Worm (Caenorhabditis elegans) whole organism, mixed stage, embryonic: ENCODE data around the gene F09B12.3.

ENCODE experiments used
- M03D4.4 ChIP-seq: sonication (generic microtip); optimal IDR thresholded peaks from 2 replicates; lab custom pipeline; 2017; ENCODE audit warnings: mild to moderate bottlenecking, missing genetic modification characterization, missing compliant biosample characterization
- bed-3 ChIP-seq: fragments of 200-800 bp; sonication (Bioruptor generic); optimal IDR thresholded peaks from 3 replicates; lab custom pipeline; 2018; ENCODE audit warnings: mild to moderate bottlenecking, missing genetic modification characterization, moderate library complexity, missing compliant biosample characterization
- blmp-1 ChIP-seq: fragments of 150-350 bp; optimal IDR thresholded peaks from 2 replicates; lab custom pipeline; 2014; ENCODE audit warnings: missing biosample characterization, missing genetic modification characterization
- ceh-39 ChIP-seq: fragments of 150-350 bp; optimal IDR thresholded peaks from 2 replicates; lab custom pipeline; 2014; ENCODE audit warnings: missing biosample characterization, missing genetic modification characterization
- ceh-83 ChIP-seq: fragments of 200-800 bp; sonication (Bioruptor generic); optimal IDR thresholded peaks from 2 replicates; lab custom pipeline; 2018; ENCODE audit warnings: mild to moderate bottlenecking, missing genetic modification characterization, missing compliant biosample characterization
- ces-1 ChIP-seq: fragments of 150-350 bp; optimal IDR thresholded peaks from 2 replicates; lab custom pipeline; 2014; ENCODE audit warnings: missing biosample characterization, missing genetic modification reagents, missing genetic modification characterization
- cnd-1 ChIP-seq: fragments of 200-800 bp; sonication (Bioruptor generic); optimal IDR thresholded peaks from 2 replicates; lab custom pipeline; 2018; ENCODE audit warnings: mild to moderate bottlenecking, missing genetic modification characterization, missing compliant biosample characterization
- drap-1 ChIP-seq: fragments of 200-800 bp; sonication (Bioruptor generic); optimal IDR thresholded peaks from 3 replicates; lab custom pipeline; 2018; ENCODE audit warnings: mild to moderate bottlenecking, missing genetic modification characterization, missing compliant biosample characterization
- elt-3 ChIP-seq: fragments of 150-350 bp; optimal IDR thresholded peaks from 2 replicates; lab custom pipeline; 2014; ENCODE audit warnings: missing biosample characterization, missing genetic modification characterization
- flh-1 ChIP-seq: fragments of 200-800 bp; sonication (Bioruptor generic); optimal IDR thresholded peaks from 2 replicates; lab custom pipeline; 2018; ENCODE audit warnings: mild to moderate bottlenecking, missing genetic modification characterization, moderate library complexity, missing compliant biosample characterization
- hlh-1 ChIP-seq: fragments of 150-350 bp; optimal IDR thresholded peaks from 2 replicates; lab custom pipeline; 2014; ENCODE audit warnings: missing biosample characterization, missing genetic modification reagents, missing genetic modification characterization
- lin-13 ChIP-seq: fragments of 150-350 bp; optimal IDR thresholded peaks from 2 replicates; lab custom pipeline; 2014; ENCODE audit warnings: missing biosample characterization, missing genetic modification characterization
- lin-32 ChIP-seq: fragments of 200-800 bp; sonication (Bioruptor generic); optimal IDR thresholded peaks from 2 replicates; lab custom pipeline; 2018; ENCODE audit warnings: mild to moderate bottlenecking, missing genetic modification characterization, missing compliant biosample characterization
- lsy-2 ChIP-seq: fragments of 150-350 bp; optimal IDR thresholded peaks from 2 replicates; lab custom pipeline; 2014; ENCODE audit warnings: missing biosample characterization, missing genetic modification characterization
- mep-1 ChIP-seq: fragments of 150-350 bp; optimal IDR thresholded peaks from 2 replicates; lab custom pipeline; 2017; ENCODE audit warnings: missing biosample characterization, missing genetic modification reagents, missing genetic modification characterization, inconsistent platforms
- mls-2 ChIP-seq: sonication (generic microtip); optimal IDR thresholded peaks from 2 replicates; lab custom pipeline; 2016; ENCODE audit warnings: mild to moderate bottlenecking, missing genetic modification characterization, moderate library complexity, missing compliant biosample characterization
- nhr-12 ChIP-seq: fragments of 150-350 bp; optimal IDR thresholded peaks from 2 replicates; lab custom pipeline; 2014; ENCODE audit warnings: missing biosample characterization, missing genetic modification characterization
- nhr-2 ChIP-seq: fragments of 150-350 bp; optimal IDR thresholded peaks from 2 replicates; lab custom pipeline; 2014; ENCODE audit warnings: missing biosample characterization, missing genetic modification characterization
- nhr-237 ChIP-seq: fragments of 150-350 bp; optimal IDR thresholded peaks from 2 replicates; lab custom pipeline; 2014; ENCODE audit warnings: missing biosample characterization, missing genetic modification characterization
- nhr-28 ChIP-seq: fragments of 150-350 bp; optimal IDR thresholded peaks from 2 replicates; lab custom pipeline; 2014; ENCODE audit warnings: missing biosample characterization, missing genetic modification characterization
- pha-4 ChIP-seq: fragments of 150-350 bp; optimal IDR thresholded peaks from 2 replicates; lab custom pipeline; 2018; ENCODE audit warnings: missing biosample characterization, missing genetic modification reagents, missing genetic modification characterization
- sem-2 ChIP-seq: fragments of 200-800 bp; sonication (Bioruptor generic); optimal IDR thresholded peaks from 2 replicates; lab custom pipeline; 2018; ENCODE audit warnings: mild to moderate bottlenecking, missing genetic modification characterization, missing compliant biosample characterization
- snpc-4 ChIP-seq: fragments of 150-350 bp; optimal IDR thresholded peaks from 2 replicates; lab custom pipeline; 2014; ENCODE audit warnings: missing biosample characterization, missing genetic modification characterization
- sptf-1 ChIP-seq: sonication (generic microtip); optimal IDR thresholded peaks from 2 replicates; lab custom pipeline; 2017; ENCODE audit warnings: mild to moderate bottlenecking, missing genetic modification characterization, moderate library complexity, missing compliant biosample characterization
- tbx-8 ChIP-seq: fragments of 200-800 bp; sonication (Bioruptor generic); optimal IDR thresholded peaks from 2 replicates; lab custom pipeline; 2018; ENCODE audit warnings: mild to moderate bottlenecking, missing genetic modification characterization, moderate library complexity, missing compliant biosample characterization
- unc-120 ChIP-seq: sonication (generic microtip); optimal IDR thresholded peaks from 2 replicates; lab custom pipeline; 2017; ENCODE audit warnings: missing genetic modification characterization, missing compliant biosample characterization; ENCODE audit not compliant: poor library complexity, severe bottlenecking
- unc-39 ChIP-seq: fragments of 150-350 bp; optimal IDR thresholded peaks from 2 replicates; lab custom pipeline; 2014; ENCODE audit warnings: missing biosample characterization, missing genetic modification characterization
- zip-8 ChIP-seq: fragments of 150-350 bp; optimal IDR thresholded peaks from 2 replicates; lab custom pipeline; 2014; ENCODE audit warnings: missing biosample characterization, missing genetic modification characterization
- ztf-11 ChIP-seq: fragments of 150-350 bp; optimal IDR thresholded peaks from 2 replicates; lab custom pipeline; 2014; ENCODE audit warnings: missing biosample characterization, missing genetic modification characterization

The F09B12.3 gene

DNA sequence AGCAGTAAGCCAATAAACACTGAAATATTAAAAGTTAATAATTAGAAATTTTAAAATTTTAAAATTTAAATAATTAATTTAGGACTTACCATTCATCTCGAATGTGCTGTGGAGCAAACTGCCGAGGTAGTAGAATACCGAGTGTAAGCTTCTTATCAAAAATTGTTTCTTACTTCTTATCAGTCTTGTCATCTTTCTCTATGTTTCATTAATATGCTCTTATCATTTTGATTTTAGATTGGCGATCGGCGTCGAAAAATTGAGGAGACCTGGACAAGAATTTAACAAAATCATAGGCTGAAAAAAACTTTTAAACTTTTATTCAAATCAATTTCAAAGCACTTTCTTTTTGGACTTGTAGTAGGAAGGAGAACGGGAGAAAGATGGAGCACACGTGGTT, at the start of gene F09B12.3:
F09B12.3 (minus strand) TSS at position 192 of the 400 bp plus-strand sequence.
- no peak for TF ChIP-seq lsy-2 (tag; lab: Kevin White, UChicago)
- TF ChIP-seq elt-3, result no peak
- TF ChIP-seq lin-13 (tag; lab: Kevin White, UChicago), result no peak
- TF ChIP-seq lin-32 (GFP tag; lab: Kevin White, UChicago), result no peak
- TF ChIP-seq unc-39, result no peak
- no peak for TF ChIP-seq pha-4 (tag; lab: Kevin White, UChicago)
- TF ChIP-seq tbx-8 (GFP tag; lab: Kevin White, UChicago), result no peak
- no peak for TF ChIP-seq sptf-1 (tag; lab: Kevin White, UChicago)
- no peak for TF ChIP-seq hlh-1 (tag; lab: Kevin White, UChicago)
- TF ChIP-seq cnd-1 (tag; lab: Kevin White, UChicago), result no peak
- TF ChIP-seq snpc-4 (tag; lab: Kevin White, UChicago), result no peak
- no peak for TF ChIP-seq ceh-39 (tag; lab: Kevin White, UChicago)
- TF ChIP-seq nhr-28, result no peak
- TF ChIP-seq blmp-1 (tag; lab: Kevin White, UChicago), result no peak
- no peak for TF ChIP-seq flh-1 (GFP tag; lab: Kevin White, UChicago)
- no peak for TF ChIP-seq M03D4.4 (tag; lab: Kevin White, UChicago)

DNA sequence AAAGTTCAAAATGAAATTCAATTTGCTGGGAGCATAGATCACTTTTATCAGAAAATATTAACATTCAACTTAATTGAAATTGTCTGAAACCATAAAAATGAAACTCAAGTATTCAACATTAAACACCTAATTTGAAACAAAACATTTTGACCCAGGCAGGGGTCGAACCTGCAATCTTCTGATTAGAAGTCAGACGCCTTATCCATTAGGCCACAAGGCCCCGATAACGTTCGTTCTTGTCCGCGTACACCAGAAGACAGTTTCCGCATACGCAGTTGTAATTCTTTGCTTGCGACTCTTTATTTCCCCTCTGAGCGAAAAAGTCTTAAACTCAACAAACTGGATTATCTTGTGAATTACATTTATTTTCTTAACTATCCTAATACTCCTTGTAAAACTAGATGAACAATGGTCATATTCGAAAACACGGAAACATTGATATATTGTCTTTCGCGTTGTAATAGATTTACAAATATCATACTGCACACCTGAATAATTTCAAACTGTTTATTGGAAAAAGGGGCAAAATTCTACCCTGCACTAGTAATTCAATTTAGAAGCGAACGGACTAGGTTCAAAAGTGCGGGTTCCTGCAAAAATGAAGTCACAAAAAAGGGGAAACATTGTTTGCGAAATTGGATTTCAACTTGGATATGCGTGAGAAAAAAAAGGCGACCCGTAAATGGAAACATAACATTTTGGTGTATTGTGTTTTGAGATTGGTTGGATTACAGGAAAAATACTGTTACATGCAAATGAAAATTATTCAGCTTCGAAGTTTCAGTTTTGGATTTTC, 48.9 kb upstream of the F09B12.3 start:
- peak; percentile 5 for TF ChIP-seq ces-1
- TF ChIP-seq pha-4 (tag; lab: Kevin White, UChicago), result no peak
- TF ChIP-seq M03D4.4 (tag; lab: Kevin White, UChicago), result peak; percentile 16
- TF ChIP-seq sptf-1 (tag; lab: Kevin White, UChicago), result peak; percentile 18
- no peak for TF ChIP-seq flh-1 (GFP tag; lab: Kevin White, UChicago)

DNA sequence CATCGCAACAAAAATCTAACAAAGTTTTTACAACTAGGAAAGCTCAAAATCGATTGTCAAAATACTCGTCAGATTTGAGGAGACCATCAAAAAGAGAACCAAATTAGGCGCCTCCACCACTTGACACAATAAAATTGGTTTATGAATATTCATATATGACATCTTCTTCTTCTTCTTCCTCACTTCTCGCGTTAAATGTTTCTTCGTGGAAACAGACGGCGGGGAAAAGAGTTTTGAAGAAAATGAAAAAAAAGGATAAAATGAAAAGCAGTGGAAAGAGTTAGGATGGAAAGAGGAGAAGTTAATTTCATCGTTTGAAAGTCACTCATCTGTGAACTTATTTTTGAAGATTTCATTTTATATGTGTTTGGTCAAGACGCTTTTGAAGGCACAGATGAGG, 37.2 kb upstream of the F09B12.3 start:
- TF ChIP-seq hlh-1 (tag; lab: Kevin White, UChicago), result no peak
- TF ChIP-seq mep-1 (tag; lab: Kevin White, UChicago), result no peak
- no peak for TF ChIP-seq elt-3
- TF ChIP-seq ces-1, result peak; percentile 80

DNA sequence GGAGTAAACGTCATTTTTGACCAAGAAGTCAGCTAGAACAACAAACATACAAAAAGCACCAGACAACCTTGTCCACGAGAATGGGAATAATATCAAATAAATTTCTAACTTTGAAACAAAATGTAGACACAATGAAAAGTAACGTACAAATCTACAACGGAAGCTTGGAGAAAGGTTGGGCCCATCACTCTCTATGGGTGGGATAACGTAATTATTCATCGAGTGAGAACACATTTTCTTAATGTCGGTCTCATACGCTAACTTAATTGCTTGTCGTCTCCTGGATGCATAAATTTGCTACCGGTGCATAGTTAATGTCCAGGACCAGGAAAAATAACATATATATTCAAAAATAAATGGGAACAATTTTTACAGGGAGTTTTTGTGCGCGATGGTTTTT, 35.4 kb upstream of the F09B12.3 start:
- TF ChIP-seq ces-1 (peak; percentile 79), drap-1 (GFP tag; lab: Kevin White, UChicago) (no peak)

DNA sequence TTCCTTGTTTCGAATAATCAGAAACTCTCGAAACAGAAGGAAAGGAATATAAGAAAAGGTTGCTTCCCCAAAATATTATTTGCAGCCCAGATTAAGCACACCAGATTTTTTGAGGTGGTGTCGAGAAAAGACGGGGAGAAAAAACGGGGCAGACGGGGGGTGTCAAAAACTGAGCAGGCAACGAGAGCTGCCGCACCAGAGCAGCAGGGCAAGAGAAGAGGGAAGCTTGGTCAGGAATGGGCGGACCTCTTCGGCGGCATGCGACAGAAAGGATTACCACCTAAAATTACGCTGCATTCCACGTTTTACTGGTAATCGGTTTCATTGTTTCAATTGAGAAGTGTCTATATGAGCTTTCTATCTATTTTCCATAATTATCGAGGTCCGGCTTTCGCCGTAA, 34.3 kb upstream of the F09B12.3 start:
- TF ChIP-seq lin-13 (tag; lab: Kevin White, UChicago) (no peak), M03D4.4 (tag; lab: Kevin White, UChicago) (no peak), hlh-1 (tag; lab: Kevin White, UChicago) (no peak)

DNA sequence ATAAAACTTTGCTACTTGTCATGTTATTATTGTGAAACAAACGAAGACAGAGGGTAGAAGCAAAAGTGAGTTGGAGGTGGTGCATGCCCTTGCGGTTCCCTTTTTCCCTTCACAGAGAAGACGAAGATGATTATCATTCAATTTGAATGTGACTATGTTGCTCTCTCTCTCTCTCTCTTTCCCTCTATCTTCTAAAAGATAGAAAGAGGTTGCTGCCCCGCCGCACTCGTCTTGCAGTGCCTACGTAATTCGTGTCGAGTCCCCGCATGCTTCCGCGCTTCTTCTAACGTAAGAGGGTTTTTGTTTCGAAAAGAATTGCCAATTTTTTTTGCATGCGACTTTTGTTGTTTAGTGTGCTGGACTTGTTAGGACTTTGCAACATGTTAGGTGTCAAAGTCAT, 30.4 kb upstream of the F09B12.3 start:
- no peak for TF ChIP-seq hlh-1 (tag; lab: Kevin White, UChicago)
- TF ChIP-seq ces-1, result peak; percentile 80
- TF ChIP-seq sptf-1 (tag; lab: Kevin White, UChicago), result no peak

DNA sequence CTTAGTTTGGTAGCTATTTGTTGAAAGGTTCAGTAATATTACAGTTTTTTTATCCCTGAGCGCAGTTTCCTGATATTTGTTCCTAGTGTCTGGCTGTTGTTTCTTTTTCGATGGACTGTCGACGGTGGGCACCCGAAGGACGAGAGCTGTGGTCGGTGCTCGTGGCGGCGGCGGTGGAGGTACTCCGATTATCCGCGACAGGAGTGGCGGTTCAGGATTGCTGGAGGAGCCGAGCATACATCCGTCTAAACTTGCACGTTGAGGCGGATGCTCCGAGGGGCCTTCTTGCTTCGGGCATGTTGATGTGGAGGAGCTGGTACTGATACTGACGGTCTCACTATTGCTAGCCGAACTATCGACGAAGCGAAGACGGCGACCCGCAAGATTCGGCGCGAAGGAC, 29.6 kb upstream of the F09B12.3 start:
- TF ChIP-seq sptf-1 (tag; lab: Kevin White, UChicago) (no peak), flh-1 (GFP tag; lab: Kevin White, UChicago) (no peak), unc-39 (no peak), cnd-1 (tag; lab: Kevin White, UChicago) (no peak), nhr-2 (tag; lab: Kevin White, UChicago) (no peak), lsy-2 (tag; lab: Kevin White, UChicago) (no peak), bed-3 (GFP tag; lab: Kevin White, UChicago) (no peak), nhr-28 (no peak), nhr-237 (tag; lab: Kevin White, UChicago) (no peak), blmp-1 (tag; lab: Kevin White, UChicago) (no peak), unc-120 (no peak), sem-2 (GFP tag; lab: Kevin White, UChicago) (no peak), nhr-12 (tag; lab: Kevin White, UChicago) (no peak), ceh-83 (no peak), pha-4 (tag; lab: Kevin White, UChicago) (no peak), zip-8 (tag; lab: Kevin White, UChicago) (no peak), hlh-1 (tag; lab: Kevin White, UChicago) (no peak), ztf-11 (tag; lab: Kevin White, UChicago) (no peak), mls-2 (tag; lab: Kevin White, UChicago) (no peak)
